Fruit fly (Drosophila melanogaster) whole organism, embryonic: ENCODE measurements around the gene CaMKI.

Experiments
- CG10147 ChIP-seq: fragments of 200-800 bp; sonication (Bioruptor generic); optimal IDR thresholded peaks from 2 replicates; lab custom pipeline; 2019; ENCODE audit warnings: missing biosample characterization, mild to moderate bottlenecking, missing genetic modification characterization, moderate library complexity
- CG1024 ChIP-seq: fragments of 200-800 bp; sonication (Bioruptor generic); IDR thresholded peaks from 2 replicates; pipeline ENCODE4 v1.3.6; 2022; ENCODE audit warnings: missing biosample characterization, missing genetic modification characterization
- CG10462 ChIP-seq: fragments of 200-800 bp; sonication (Bioruptor generic); optimal IDR thresholded peaks from 2 replicates; lab custom pipeline; 2016; ENCODE audit warnings: missing biosample characterization, missing genetic modification characterization
- CG11093 ChIP-seq: fragments of 200-800 bp; sonication (Bioruptor generic); IDR thresholded peaks from 3 replicates; pipeline ENCODE4 v1.3.6; 2022; ENCODE audit warnings: missing biosample characterization, missing genetic modification characterization
- CG11560 ChIP-seq: fragments of 200-800 bp; sonication (Bioruptor generic); IDR thresholded peaks from 3 replicates; pipeline ENCODE4 v1.3.6; 2022; ENCODE audit warnings: missing biosample characterization, missing genetic modification characterization
- CG12219 ChIP-seq: fragments of 200-800 bp; sonication (Bioruptor generic); optimal IDR thresholded peaks from 3 replicates; lab custom pipeline; 2018; ENCODE audit warnings: missing biosample characterization, mild to moderate bottlenecking, missing genetic modification characterization
- CG13287 ChIP-seq: fragments of 200-800 bp; sonication (Bioruptor generic); IDR thresholded peaks from 2 replicates; pipeline ENCODE4 v1.3.6; 2022; ENCODE audit warnings: missing biosample characterization, missing genetic modification characterization; ENCODE audit not compliant: partially characterized antibody
- CG13296 ChIP-seq: fragments of 200-800 bp; sonication (Bioruptor generic); optimal IDR thresholded peaks from 3 replicates; lab custom pipeline; 2018; ENCODE audit warnings: missing biosample characterization, mild to moderate bottlenecking, missing genetic modification characterization
- CG14050 ChIP-seq: fragments of 200-800 bp; sonication (Bioruptor generic); IDR thresholded peaks from 3 replicates; pipeline ENCODE4 v1.3.6; 2022; ENCODE audit warnings: missing biosample characterization, missing genetic modification characterization
- CG2116 ChIP-seq: fragments of 200-800 bp; sonication (Bioruptor generic); optimal IDR thresholded peaks from 3 replicates; lab custom pipeline; 2018; ENCODE audit warnings: missing biosample characterization, mild to moderate bottlenecking, missing genetic modification characterization
- CG2875 ChIP-seq: fragments of 200-800 bp; sonication (Bioruptor generic); optimal IDR thresholded peaks from 2 replicates; lab custom pipeline; 2017; ENCODE audit warnings: missing biosample characterization, mild to moderate bottlenecking, missing genetic modification characterization, missing genetic modification reagents
- CG31365 ChIP-seq: fragments of 200-800 bp; sonication (Bioruptor generic); optimal IDR thresholded peaks from 2 replicates; lab custom pipeline; 2018; ENCODE audit warnings: missing biosample characterization, mild to moderate bottlenecking, missing genetic modification characterization
- CG32767 ChIP-seq: fragments of 200-800 bp; sonication (Bioruptor generic); IDR thresholded peaks from 2 replicates; pipeline ENCODE4 v1.3.6; 2022; ENCODE audit warnings: missing biosample characterization, missing genetic modification characterization
- CG43689 ChIP-seq: fragments of 200-800 bp; sonication (Bioruptor generic); IDR thresholded peaks from 2 replicates; pipeline ENCODE4 v1.3.6; 2022; ENCODE audit warnings: missing biosample characterization, missing genetic modification characterization
- CG6254 ChIP-seq: fragments of 200-800 bp; sonication (Bioruptor generic); optimal IDR thresholded peaks from 3 replicates; lab custom pipeline; 2017; ENCODE audit warnings: mild to moderate bottlenecking, missing biosample characterization, missing genetic modification reagents, missing genetic modification characterization
- CG6689 ChIP-seq: fragments of 200-800 bp; sonication (Bioruptor generic); IDR thresholded peaks from 2 replicates; pipeline ENCODE4 v1.3.6; 2022; ENCODE audit warnings: missing biosample characterization, missing genetic modification characterization
- CG7556 ChIP-seq: fragments of 200-800 bp; sonication (Bioruptor generic); optimal IDR thresholded peaks from 2 replicates; lab custom pipeline; 2017; ENCODE audit warnings: missing biosample characterization, mild to moderate bottlenecking, missing genetic modification characterization
- CG7839 ChIP-seq: fragments of 200-800 bp; sonication (Bioruptor generic); optimal IDR thresholded peaks from 3 replicates; lab custom pipeline; 2018; ENCODE audit warnings: missing biosample characterization, mild to moderate bottlenecking, missing genetic modification characterization, moderate library complexity
- CG7963 ChIP-seq: fragments of 200-800 bp; sonication (Bioruptor generic); IDR thresholded peaks from 3 replicates; pipeline ENCODE4 v1.3.6; 2022; ENCODE audit warnings: missing biosample characterization, missing genetic modification characterization; ENCODE audit not compliant: partially characterized antibody
- CG8924 ChIP-seq: fragments of 200-800 bp; optimal IDR thresholded peaks from 3 replicates; lab custom pipeline; 2019; ENCODE audit warnings: missing biosample characterization, mild to moderate bottlenecking, missing genetic modification characterization, moderate library complexity
- CG9215 ChIP-seq: fragments of 200-800 bp; sonication (Bioruptor generic); IDR thresholded peaks from 2 replicates; pipeline ENCODE4 v1.3.6; 2022; ENCODE audit warnings: missing biosample characterization, missing genetic modification characterization
- CTCF ChIP-seq: fragments of 200-800 bp; sonication (Bioruptor generic); optimal IDR thresholded peaks from 2 replicates; lab custom pipeline; 2017; ENCODE audit warnings: missing biosample characterization, mild to moderate bottlenecking, missing genetic modification characterization, moderate library complexity
- Camta ChIP-seq: fragments of 200-800 bp; sonication (Bioruptor generic); optimal IDR thresholded peaks from 2 replicates; lab custom pipeline; 2016; ENCODE audit warnings: missing biosample characterization, missing genetic modification characterization
- Eip74EF ChIP-seq, 2 experiments: fragments of 200-800 bp in 1 of 2; fragments of >200 bp in 1 of 2; sonication (Bioruptor generic) in 1 of 2; optimal IDR thresholded peaks; 2 replicates each; lab custom pipeline; 2017 to 2019; ENCODE audit warnings: missing biosample characterization in 2 of 2, missing genetic modification characterization in 2 of 2, mild to moderate bottlenecking in 1 of 2, moderate library complexity in 1 of 2
- Ets97D ChIP-seq: fragments of 200-800 bp; sonication (Bioruptor generic); optimal IDR thresholded peaks from 3 replicates; lab custom pipeline; 2016; ENCODE audit warnings: missing biosample characterization, missing genetic modification characterization
- Gsc ChIP-seq: fragments of 200-800 bp; sonication (Bioruptor generic); IDR thresholded peaks from 2 replicates; pipeline ENCODE4 v1.3.6; 2022; ENCODE audit warnings: missing biosample characterization, missing genetic modification characterization
- HLH54F ChIP-seq: fragments of 200-800 bp; sonication (Bioruptor generic); optimal IDR thresholded peaks from 3 replicates; lab custom pipeline; 2016; ENCODE audit warnings: missing biosample characterization, missing genetic modification characterization
- HLHmδ ChIP-seq: fragments of 200-800 bp; sonication (Bioruptor generic); optimal IDR thresholded peaks from 2 replicates; lab custom pipeline; 2018; ENCODE audit warnings: missing biosample characterization, mild to moderate bottlenecking, missing genetic modification characterization, moderate library complexity
- Hand ChIP-seq: fragments of 200-800 bp; sonication (Bioruptor generic); optimal IDR thresholded peaks from 2 replicates; lab custom pipeline; 2017; ENCODE audit warnings: mild to moderate bottlenecking, missing biosample characterization, missing genetic modification reagents, missing genetic modification characterization
- Hmx ChIP-seq: fragments of 200-800 bp; sonication (Bioruptor generic); optimal IDR thresholded peaks from 2 replicates; lab custom pipeline; 2016; ENCODE audit warnings: missing biosample characterization, missing genetic modification characterization
- Meics ChIP-seq: fragments of 200-800 bp; sonication (Bioruptor generic); optimal IDR thresholded peaks from 2 replicates; lab custom pipeline; 2017; ENCODE audit warnings: missing biosample characterization, mild to moderate bottlenecking, missing genetic modification characterization
- Mrtf ChIP-seq: fragments of 200-800 bp; sonication (Bioruptor generic); IDR thresholded peaks from 3 replicates; pipeline ENCODE4 v1.3.6; 2022; ENCODE audit warnings: missing biosample characterization, missing genetic modification characterization
- Neu2 ChIP-seq: fragments of 200-800 bp; sonication (Bioruptor generic); optimal IDR thresholded peaks from 3 replicates; lab custom pipeline; 2016; ENCODE audit warnings: missing biosample characterization, missing genetic modification characterization, borderline replicate concordance
- Spps ChIP-seq: fragments of 200-800 bp; sonication (Bioruptor generic); optimal IDR thresholded peaks from 2 replicates; lab custom pipeline; 2018; ENCODE audit warnings: missing biosample characterization, mild to moderate bottlenecking, missing genetic modification characterization
- Sry-β ChIP-seq: fragments of 200-800 bp; sonication (Bioruptor generic); optimal IDR thresholded peaks from 2 replicates; lab custom pipeline; 2018; ENCODE audit warnings: missing biosample characterization, mild to moderate bottlenecking, missing genetic modification characterization, moderate library complexity
- bbx ChIP-seq: fragments of 200-800 bp; sonication (Bioruptor generic); IDR thresholded peaks from 2 replicates; pipeline ENCODE4 v1.3.6; 2022; ENCODE audit warnings: missing biosample characterization, missing genetic modification characterization; ENCODE audit not compliant: partially characterized antibody
- bcd ChIP-seq: fragments of 200-800 bp; sonication (Bioruptor generic); optimal IDR thresholded peaks from 2 replicates; lab custom pipeline; 2017; ENCODE audit warnings: missing biosample characterization, mild to moderate bottlenecking, missing genetic modification characterization
- cwo ChIP-seq: fragments of 200-800 bp; sonication (Bioruptor generic); optimal IDR thresholded peaks from 3 replicates; lab custom pipeline; 2017; ENCODE audit warnings: missing biosample characterization, missing genetic modification characterization, mild to moderate bottlenecking, moderate library complexity, missing genetic modification reagents
- dimm ChIP-seq: fragments of 200-800 bp; sonication (Bioruptor generic); IDR thresholded peaks from 2 replicates; pipeline ENCODE4 v1.3.6; 2022; ENCODE audit warnings: missing biosample characterization, missing genetic modification characterization
- exex ChIP-seq: fragments of 200-800 bp; sonication (Bioruptor generic); optimal IDR thresholded peaks from 4 replicates; lab custom pipeline; 2018; ENCODE audit warnings: missing biosample characterization, mild to moderate bottlenecking, missing genetic modification characterization, moderate library complexity
- gsb-n ChIP-seq: fragments of 200-800 bp; sonication (Bioruptor generic); optimal IDR thresholded peaks from 3 replicates; lab custom pipeline; 2018; ENCODE audit warnings: missing biosample characterization, mild to moderate bottlenecking, missing genetic modification characterization
- lilli ChIP-seq: fragments of 200-800 bp; sonication (Bioruptor generic); optimal IDR thresholded peaks from 3 replicates; lab custom pipeline; 2016; ENCODE audit warnings: missing biosample characterization, missing genetic modification characterization
- maf-S ChIP-seq: fragments of 200-800 bp; sonication (Bioruptor generic); optimal IDR thresholded peaks from 2 replicates; lab custom pipeline; 2016; ENCODE audit warnings: missing biosample characterization, missing genetic modification characterization
- pfk ChIP-seq: fragments of 200-800 bp; sonication (Bioruptor generic); optimal IDR thresholded peaks from 2 replicates; lab custom pipeline; 2018; ENCODE audit warnings: missing biosample characterization, mild to moderate bottlenecking, missing genetic modification characterization, moderate library complexity
- row ChIP-seq: fragments of 200-800 bp; sonication (Bioruptor generic); IDR thresholded peaks from 3 replicates; pipeline ENCODE4 v1.3.6; 2022; ENCODE audit warnings: missing biosample characterization, missing genetic modification characterization
- sqz ChIP-seq: fragments of 200-800 bp; sonication (Bioruptor generic); optimal IDR thresholded peaks from 3 replicates; lab custom pipeline; 2018; ENCODE audit warnings: missing biosample characterization, mild to moderate bottlenecking, missing genetic modification characterization
- tap ChIP-seq: fragments of 200-800 bp; optimal IDR thresholded peaks from 3 replicates; lab custom pipeline; 2019; ENCODE audit warnings: missing biosample characterization, mild to moderate bottlenecking, missing genetic modification characterization, moderate library complexity
- tna ChIP-seq: fragments of 200-800 bp; sonication (Bioruptor generic); IDR thresholded peaks from 2 replicates; pipeline ENCODE4 v1.3.6; 2022; ENCODE audit warnings: missing biosample characterization, missing genetic modification characterization; ENCODE audit not compliant: partially characterized antibody
- zen2 ChIP-seq: fragments of 200-800 bp; sonication (Bioruptor generic); IDR thresholded peaks from 3 replicates; pipeline ENCODE4 v1.3.6; 2022; ENCODE audit warnings: missing biosample characterization, missing genetic modification characterization; ENCODE audit not compliant: partially characterized antibody

Gene CaMKI

dm6 chr4:488828-489560, 43.7 kb downstream of the CaMKI start, which contains the start of gene Asator (continued):
- TF ChIP-seq Mrtf (GFP tag; lab: Robert Waterston, UW), result no peak; the same call in 2 of the 3 replicates
- peak; percentile 42 for TF ChIP-seq CG6254 (GFP tag; lab: Kevin White, UChicago)
- peak; percentile 29 for TF ChIP-seq Camta (GFP tag; lab: Kevin White, UChicago)
- TF ChIP-seq sqz (GFP tag; lab: Kevin White, UChicago), result peak; percentile 100
- peak; percentile 54 for TF ChIP-seq cwo (GFP tag; lab: Kevin White, UChicago)
- TF ChIP-seq zen2 (GFP tag; lab: Robert Waterston, UW), result no peak
- TF ChIP-seq Ets97D (GFP tag; lab: Kevin White, UChicago), result peak; percentile 24
- TF ChIP-seq Neu2 (GFP tag; lab: Kevin White, UChicago), result no peak
- TF ChIP-seq CG7839 (tag; lab: Kevin White, UChicago), result peak; percentile 54
- TF ChIP-seq CG6689 (GFP tag; lab: Robert Waterston, UW), result peak; percentile 59
- no peak for TF ChIP-seq CG13287 (GFP tag; lab: Robert Waterston, UW)
- TF ChIP-seq CG8924, result peak; percentile 38
- no peak for TF ChIP-seq CG43689 (GFP tag; lab: Robert Waterston, UW)
- no peak for TF ChIP-seq pfk (GFP tag; lab: Kevin White, UChicago)
- no peak for TF ChIP-seq Hmx (GFP tag; lab: Kevin White, UChicago)
- peak; percentile 14 for TF ChIP-seq exex (tag; lab: Kevin White, UChicago)
- no peak for TF ChIP-seq Spps (tag; lab: Kevin White, UChicago)
- no peak for TF ChIP-seq CG9215 (GFP tag; lab: Robert Waterston, UW)
- TF ChIP-seq CG31365 (tag; lab: Kevin White, UChicago), result no peak
- no peak for TF ChIP-seq HLHmδ (GFP tag; lab: Kevin White, UChicago)
- TF ChIP-seq tap (tag; lab: Kevin White, UChicago), result no peak
- TF ChIP-seq CG7556, result peak; percentile 62
- peak; percentile 57 for TF ChIP-seq CG2875 (GFP tag; lab: Kevin White, UChicago)
- peak; percentile 59 for TF ChIP-seq CG12219 (GFP tag; lab: Kevin White, UChicago)
- TF ChIP-seq CG11560 (tag; lab: Robert Waterston, UW), result no peak
- TF ChIP-seq maf-S (GFP tag; lab: Kevin White, UChicago), result no peak
- TF ChIP-seq Meics (GFP tag; lab: Kevin White, UChicago), result peak; percentile 72
- TF ChIP-seq CG14050 (GFP tag; lab: Robert Waterston, UW), result no peak
- peak; percentile 36 for TF ChIP-seq CG10147 (GFP tag; lab: Kevin White, UChicago)
- peak; percentile 80 for TF ChIP-seq gsb-n (tag; lab: Kevin White, UChicago)
- peak; percentile 51 for TF ChIP-seq bcd (GFP tag; lab: Kevin White, UChicago)
- peak; percentile 25; the same call in 1 of the 2 replicates for TF ChIP-seq bbx (GFP tag; lab: Robert Waterston, UW)
- TF ChIP-seq dimm, result no peak
- no peak for TF ChIP-seq tna (GFP tag; lab: Robert Waterston, UW)
- no peak for TF ChIP-seq CG1024 (GFP tag; lab: Robert Waterston, UW)
- TF ChIP-seq Eip74EF (GFP tag; optimal IDR thresholded peaks at IDR 0.05; lab: Kevin White, UChicago), result no peak
- TF ChIP-seq CG13296, result peak; percentile 54
- no peak for TF ChIP-seq CG7963
- no peak for TF ChIP-seq CG11093 (GFP tag; lab: Robert Waterston, UW)
- no peak for TF ChIP-seq CG10462 (GFP tag; lab: Kevin White, UChicago)
- no peak for TF ChIP-seq Gsc (GFP tag; lab: Robert Waterston, UW)
- no peak for TF ChIP-seq Hand (GFP tag; lab: Kevin White, UChicago)
- TF ChIP-seq row (GFP tag; lab: Robert Waterston, UW), result peak; percentile 92
- peak; percentile 85 for TF ChIP-seq CG32767
- TF ChIP-seq CTCF (GFP tag; lab: Kevin White, UChicago), result no peak
- TF ChIP-seq lilli (GFP tag; lab: Kevin White, UChicago), result peak; percentile 82
- no peak for TF ChIP-seq CG2116 (GFP tag; lab: Kevin White, UChicago)
- peak; percentile 71 for TF ChIP-seq HLH54F (GFP tag; lab: Kevin White, UChicago)
- no peak for TF ChIP-seq Sry-β (GFP tag; lab: Kevin White, UChicago)
